Worm (Caenorhabditis elegans) whole organism, L1 larva: ENCODE measurements around the gene F56D2.2.

Source experiments
- C16A3.4 ChIP-seq: fragments of 150-350 bp; optimal IDR thresholded peaks from 2 replicates; lab custom pipeline; 2014; ENCODE audit warnings: missing biosample characterization, missing genetic modification characterization
- blmp-1 ChIP-seq: fragments of 150-350 bp; optimal IDR thresholded peaks from 2 replicates; lab custom pipeline; 2014; ENCODE audit warnings: missing biosample characterization, missing genetic modification characterization
- egl-27 ChIP-seq, 2 experiments: fragments of 150-350 bp in 1 of 2; sonication (generic microtip); optimal IDR thresholded peaks; 3 replicates each; lab custom pipeline; 2017 to 2018; ENCODE audit warnings: missing biosample characterization in 2 of 2, missing genetic modification characterization in 2 of 2, missing genetic modification reagents in 2 of 2
- elt-2 ChIP-seq: sonication (generic microtip); optimal IDR thresholded peaks from 2 replicates; lab custom pipeline; 2016; ENCODE audit warnings: missing genetic modification characterization, mild to moderate bottlenecking, inconsistent platforms, missing compliant biosample characterization, missing genetic modification reagents
- hpl-2 ChIP-seq: fragments of 150-350 bp; optimal IDR thresholded peaks from 2 replicates; lab custom pipeline; 2014; ENCODE audit warnings: missing biosample characterization, missing genetic modification reagents, missing genetic modification characterization
- jun-1 ChIP-seq: fragments of 150-350 bp; optimal IDR thresholded peaks from 2 replicates; lab custom pipeline; 2014; ENCODE audit warnings: missing biosample characterization, missing genetic modification reagents, missing genetic modification characterization
- nhr-47 ChIP-seq: sonication (generic microtip); optimal IDR thresholded peaks from 2 replicates; lab custom pipeline; 2016; ENCODE audit warnings: mild to moderate bottlenecking, missing genetic modification characterization, moderate library complexity, missing compliant biosample characterization
- skn-1 ChIP-seq: fragments of 150-350 bp; optimal IDR thresholded peaks from 2 replicates; lab custom pipeline; 2014; ENCODE audit warnings: missing biosample characterization, missing genetic modification characterization
- swsn-7 ChIP-seq: sonication (generic microtip); optimal IDR thresholded peaks from 2 replicates; lab custom pipeline; 2016; ENCODE audit warnings: missing genetic modification characterization, missing compliant biosample characterization

- no peak for TF ChIP-seq C16A3.4
- TF ChIP-seq jun-1: no peak
- no peak for TF ChIP-seq blmp-1
- no peak for TF ChIP-seq swsn-7
- TF ChIP-seq egl-27 (tag; optimal IDR thresholded peaks at IDR 0.05; lab: Kevin White, UChicago): no peak
- no peak for TF ChIP-seq skn-1
- TF ChIP-seq hpl-2: no peak
- TF ChIP-seq nhr-47 (tag; lab: Kevin White, UChicago): no peak
- no peak for TF ChIP-seq elt-2 (tag; lab: Kevin White, UChicago)
Measured at ce11 chrIII:5568265-5568664, 18.8 kb upstream of the F56D2.2 start.
